Worm (Caenorhabditis elegans) whole organism, L1 larva: ENCODE measurements around the gene dkf-2.

ENCODE experiments used
- C04F5.9 ChIP-seq: sonication (generic microtip); optimal IDR thresholded peaks from 2 replicates; lab custom pipeline; 2016; ENCODE audit warnings: missing genetic modification characterization, missing compliant biosample characterization
- C16A3.4 ChIP-seq: fragments of 150-350 bp; optimal IDR thresholded peaks from 2 replicates; lab custom pipeline; 2014; ENCODE audit warnings: missing biosample characterization, missing genetic modification characterization
- C34B4.2 ChIP-seq: sonication (generic microtip); optimal IDR thresholded peaks from 2 replicates; lab custom pipeline; 2017; ENCODE audit warnings: mild to moderate bottlenecking, missing genetic modification characterization, missing compliant biosample characterization
- F16B12.6 ChIP-seq: fragments of 150-350 bp; optimal IDR thresholded peaks from 2 replicates; lab custom pipeline; 2014; ENCODE audit warnings: missing biosample characterization, missing genetic modification characterization
- aha-1 ChIP-seq: fragments of 150-350 bp; optimal IDR thresholded peaks from 2 replicates; lab custom pipeline; 2014; ENCODE audit warnings: missing biosample characterization, missing genetic modification characterization
- ama-1 ChIP-seq: fragments of 150-350 bp; optimal IDR thresholded peaks from 2 replicates; lab custom pipeline; 2014
- blmp-1 ChIP-seq: fragments of 150-350 bp; optimal IDR thresholded peaks from 2 replicates; lab custom pipeline; 2014; ENCODE audit warnings: missing biosample characterization, missing genetic modification characterization
- ceh-82 ChIP-seq, 3 experiments: fragments of 150-350 bp in 1 of 3; sonication (generic microtip) in 2 of 3; optimal IDR thresholded peaks; 2 replicates each; lab custom pipeline; 2014 to 2017; ENCODE audit warnings: missing biosample characterization in 3 of 3, missing genetic modification characterization in 3 of 3
- dsc-1 ChIP-seq: sonication (generic microtip); optimal IDR thresholded peaks from 2 replicates; lab custom pipeline; 2016; ENCODE audit warnings: mild to moderate bottlenecking, missing genetic modification characterization, missing compliant biosample characterization
- efl-1 ChIP-seq, 4 experiments: fragments of 150-350 bp; optimal IDR thresholded peaks in 3 of 4; peaks in 1 of 4; 1 replicate in 1 of 4; 2 replicates in 3 of 4; lab custom pipeline; 2014; ENCODE audit warnings: missing biosample characterization in 2 of 4, missing genetic modification characterization in 2 of 4, missing genetic modification reagents in 2 of 4
- efl-3 ChIP-seq: fragments of 200-800 bp; sonication (Bioruptor generic); optimal IDR thresholded peaks from 2 replicates; lab custom pipeline; 2018; ENCODE audit warnings: mild to moderate bottlenecking, missing genetic modification characterization, missing compliant biosample characterization
- egl-13 ChIP-seq: sonication (generic microtip); optimal IDR thresholded peaks from 2 replicates; lab custom pipeline; 2016; ENCODE audit warnings: missing genotype, missing genetic modification reagents, missing genetic modification characterization, missing compliant biosample characterization
- elt-2 ChIP-seq: sonication (generic microtip); optimal IDR thresholded peaks from 2 replicates; lab custom pipeline; 2016; ENCODE audit warnings: missing genetic modification characterization, mild to moderate bottlenecking, inconsistent platforms, missing compliant biosample characterization, missing genetic modification reagents
- fkh-10 ChIP-seq: sonication (generic microtip); optimal IDR thresholded peaks from 2 replicates; lab custom pipeline; 2017; ENCODE audit warnings: missing biosample characterization, missing genetic modification reagents, missing genetic modification characterization
- lin-14 ChIP-seq: fragments of 200-800 bp; sonication (Bioruptor generic); optimal IDR thresholded peaks from 2 replicates; lab custom pipeline; 2018; ENCODE audit warnings: mild to moderate bottlenecking, missing genetic modification characterization, moderate library complexity, missing compliant biosample characterization
- lin-35 ChIP-seq, 2 experiments: fragments of 150-350 bp; optimal IDR thresholded peaks; 2 replicates each; lab custom pipeline; 2014; ENCODE audit warnings: missing biosample characterization in 2 of 2, missing genetic modification characterization in 2 of 2, missing genetic modification reagents in 2 of 2
- mef-2 ChIP-seq: fragments of 150-350 bp; optimal IDR thresholded peaks from 2 replicates; lab custom pipeline; 2014; ENCODE audit warnings: missing biosample characterization, missing genetic modification characterization
- mep-1 ChIP-seq: fragments of 150-350 bp; optimal IDR thresholded peaks from 2 replicates; lab custom pipeline; 2014; ENCODE audit warnings: missing biosample characterization, missing genetic modification characterization
- nhr-19 ChIP-seq: fragments of 200-800 bp; sonication (Bioruptor generic); conservative IDR thresholded peaks from 2 replicates; pipeline ENCODE4 v1.3.6; 2022; ENCODE audit warnings: missing genetic modification characterization, missing compliant biosample characterization
- nhr-237 ChIP-seq: fragments of 150-350 bp; optimal IDR thresholded peaks from 2 replicates; lab custom pipeline; 2014; ENCODE audit warnings: missing biosample characterization, missing genetic modification characterization
- nhr-28 ChIP-seq: fragments of 150-350 bp; optimal IDR thresholded peaks from 2 replicates; lab custom pipeline; 2014; ENCODE audit warnings: missing biosample characterization, missing genetic modification characterization
- nhr-47 ChIP-seq: sonication (generic microtip); optimal IDR thresholded peaks from 2 replicates; lab custom pipeline; 2016; ENCODE audit warnings: mild to moderate bottlenecking, missing genetic modification characterization, moderate library complexity, missing compliant biosample characterization
- nhr-76 ChIP-seq: sonication (generic microtip); optimal IDR thresholded peaks from 2 replicates; lab custom pipeline; 2017; ENCODE audit warnings: missing biosample characterization, missing genetic modification characterization
- nhr-85 ChIP-seq: sonication (generic microtip); peaks from one replicate; lab custom pipeline; 2016; ENCODE audit warnings: missing genetic modification characterization, inconsistent platforms, missing compliant biosample characterization
- pag-3 ChIP-seq: sonication (generic microtip); optimal IDR thresholded peaks from 2 replicates; lab custom pipeline; 2017; ENCODE audit warnings: missing genetic modification characterization, mild to moderate bottlenecking, missing compliant biosample characterization, antibody characterized with exemption, borderline replicate concordance; ENCODE audit not compliant: insufficient read depth
- pax-3 ChIP-seq: fragments of 200-800 bp; sonication (Bioruptor generic); optimal IDR thresholded peaks from 2 replicates; lab custom pipeline; 2018; ENCODE audit warnings: mild to moderate bottlenecking, missing genetic modification characterization, moderate library complexity, missing compliant biosample characterization
- rnt-1 ChIP-seq: sonication (generic microtip); optimal IDR thresholded peaks from 2 replicates; lab custom pipeline; 2016; ENCODE audit warnings: mild to moderate bottlenecking, missing genetic modification characterization, moderate library complexity, missing compliant biosample characterization
- skn-1 ChIP-seq: fragments of 150-350 bp; optimal IDR thresholded peaks from 2 replicates; lab custom pipeline; 2014; ENCODE audit warnings: missing biosample characterization, missing genetic modification characterization
- snu-23 ChIP-seq: sonication (generic microtip); optimal IDR thresholded peaks from 2 replicates; lab custom pipeline; 2016; ENCODE audit warnings: missing genetic modification characterization, missing compliant biosample characterization
- tlp-1 ChIP-seq: fragments of 150-350 bp; optimal IDR thresholded peaks from 2 replicates; lab custom pipeline; 2014; ENCODE audit warnings: missing biosample characterization, missing genetic modification characterization
- unc-30 ChIP-seq: sonication (generic microtip); optimal IDR thresholded peaks from 2 replicates; lab custom pipeline; 2017; ENCODE audit warnings: missing biosample characterization, missing genetic modification characterization
- unc-62 ChIP-seq: fragments of 150-350 bp; optimal IDR thresholded peaks from 2 replicates; lab custom pipeline; 2014; ENCODE audit warnings: missing biosample characterization, missing genetic modification reagents, missing genetic modification characterization
- unc-98 ChIP-seq: fragments of 200-800 bp; sonication (Bioruptor generic); IDR thresholded peaks from 2 replicates; pipeline ENCODE4 v1.3.6; 2022; ENCODE audit warnings: missing genetic modification characterization, missing compliant biosample characterization
- zag-1 ChIP-seq: fragments of 150-350 bp; optimal IDR thresholded peaks from 2 replicates; lab custom pipeline; 2014; ENCODE audit warnings: missing biosample characterization, missing genetic modification characterization
- ztf-11 ChIP-seq, 2 experiments: sonication (generic microtip); optimal IDR thresholded peaks; 2 replicates each; lab custom pipeline; 2016 to 2017; ENCODE audit warnings: missing genetic modification characterization in 2 of 2, missing biosample characterization in 1 of 2, missing compliant biosample characterization in 1 of 2

Gene dkf-2

DNA sequence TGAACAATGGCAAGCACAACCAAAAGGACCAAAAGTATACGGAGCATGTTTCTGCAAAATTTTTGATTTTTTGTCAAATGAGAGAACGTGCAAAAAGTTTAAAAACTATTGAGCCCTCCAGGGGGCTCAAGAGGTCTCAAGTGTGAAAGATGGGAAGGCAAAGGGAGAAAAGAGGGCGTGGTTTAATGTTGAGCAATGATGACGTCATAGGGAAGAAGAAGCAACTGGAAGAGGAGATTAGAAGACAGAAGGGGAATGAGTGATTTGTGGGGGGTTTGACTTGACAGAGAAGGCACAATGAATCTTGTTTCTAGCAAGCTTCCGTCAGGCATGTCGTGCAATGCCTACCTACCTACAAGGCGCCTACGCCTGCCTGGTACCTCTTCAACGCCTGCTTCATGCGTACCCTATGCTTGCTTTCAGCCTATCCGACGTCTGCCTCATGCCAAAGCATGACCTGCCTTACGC lies 73.9 kb downstream of the dkf-2 start, which contains the start of gene T20B3.14:
Gene T20B3.14, minus strand, starts transcription at position 51 of the 468 bp plus-strand sequence.
- TF ChIP-seq lin-14 = peak; percentile 22
- TF ChIP-seq F16B12.6 (tag; lab: Kevin White, UChicago) = no peak

ce11 chrV:16827485-16827884 lies 80.1 kb downstream of the dkf-2 start, which contains the start of gene srh-216:
srh-216 (minus strand) TSS chrV:16827585.
- TF ChIP-seq unc-98 (GFP tag; lab: Robert Waterston, UW) = no peak
- no peak for TF ChIP-seq nhr-47
- TF ChIP-seq ama-1 (lab: Kevin White, UChicago) = no peak
- TF ChIP-seq zag-1 (tag; lab: Kevin White, UChicago) = no peak
- no peak for TF ChIP-seq C04F5.9 (tag; lab: Kevin White, UChicago)
- no peak for TF ChIP-seq nhr-85 (tag; lab: Kevin White, UChicago)
- no peak for TF ChIP-seq C34B4.2 (tag; lab: Kevin White, UChicago)
- TF ChIP-seq lin-14 = no peak
- no peak for TF ChIP-seq aha-1 (tag; lab: Kevin White, UChicago)
- no peak for TF ChIP-seq pax-3 (tag; lab: Kevin White, UChicago)
- TF ChIP-seq snu-23 (GFP tag; lab: Kevin White, UChicago) = no peak
- TF ChIP-seq ceh-82 (tag; optimal IDR thresholded peaks at IDR 0.05; lab: Kevin White, UChicago) = no peak
- no peak for TF ChIP-seq F16B12.6 (tag; lab: Kevin White, UChicago)
- TF ChIP-seq nhr-237 (tag; lab: Kevin White, UChicago) = no peak
- no peak for TF ChIP-seq ztf-11 (tag; optimal IDR thresholded peaks at IDR 0.05; lab: Kevin White, UChicago)
- no peak for TF ChIP-seq C16A3.4 (tag; lab: Kevin White, UChicago)
- TF ChIP-seq blmp-1 (tag; lab: Kevin White, UChicago) = no peak

DNA sequence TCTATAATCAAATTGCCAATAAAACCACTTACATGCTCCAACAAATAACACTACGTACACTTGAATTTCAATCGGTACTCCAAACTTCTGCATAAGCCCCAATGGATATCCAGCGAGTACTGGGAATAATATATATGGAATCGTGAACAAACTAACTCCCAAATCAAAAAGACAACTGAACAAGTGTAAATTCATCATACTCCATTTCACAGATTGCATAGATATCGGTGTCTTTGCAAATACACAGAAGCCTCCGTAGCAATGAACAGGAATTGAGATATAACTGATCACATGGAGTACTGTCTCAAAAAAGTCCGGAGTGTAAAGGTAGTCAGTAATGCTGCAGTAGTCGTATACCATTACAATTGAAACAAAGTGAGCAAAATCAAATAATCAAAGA lies 82.0 kb downstream of the dkf-2 start, which contains the start of gene srh-214:
Gene srh-214, minus strand, starts transcription at position 360 of the 400 bp plus-strand sequence.
- TF ChIP-seq efl-1 (optimal IDR thresholded peaks at IDR 0.05; lab: Kevin White, UChicago) (no peak), efl-1 (GFP tag; optimal IDR thresholded peaks at IDR 0.05 in 1 of 2; lab: Kevin White, UChicago) (peak in 1 of 2 experiments; percentile 65), zag-1 (tag; lab: Kevin White, UChicago) (no peak), mef-2 (tag; lab: Kevin White, UChicago) (no peak)

DNA sequence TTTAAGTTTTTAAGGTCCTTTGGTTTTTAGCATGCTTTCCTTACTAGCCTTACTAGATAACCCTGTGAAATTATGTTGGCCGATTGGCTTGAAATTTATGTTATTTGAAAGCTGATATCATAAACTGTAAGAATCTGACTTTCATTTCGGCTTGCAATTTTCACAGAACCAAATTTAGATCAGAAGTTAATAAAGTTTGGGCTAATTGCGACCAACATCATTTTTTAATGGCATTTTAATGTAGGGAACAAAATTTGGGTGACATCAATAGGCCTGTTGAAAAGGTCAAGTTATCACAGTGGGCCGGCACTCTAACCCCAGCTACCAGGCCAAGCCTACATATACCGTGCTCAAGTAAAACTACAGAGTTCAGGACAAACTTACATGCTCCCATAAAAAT lies 83.9 kb downstream of the dkf-2 start:
- no peak for TF ChIP-seq elt-2 (tag; lab: Kevin White, UChicago)
- TF ChIP-seq unc-30 (tag; lab: Kevin White, UChicago) = no peak
- TF ChIP-seq nhr-237 (tag; lab: Kevin White, UChicago) = no peak
- no peak for TF ChIP-seq mep-1 (tag; lab: Kevin White, UChicago)
- no peak for TF ChIP-seq lin-35 (GFP tag; optimal IDR thresholded peaks at IDR 0.05; lab: Kevin White, UChicago)
- no peak for TF ChIP-seq fkh-10 (GFP tag; lab: Kevin White, UChicago)
- TF ChIP-seq tlp-1 = no peak
- no peak for TF ChIP-seq unc-62 (GFP tag; lab: Kevin White, UChicago)
- TF ChIP-seq skn-1 (tag; lab: Kevin White, UChicago) = no peak
- TF ChIP-seq dsc-1 (tag; lab: Kevin White, UChicago) = no peak
- TF ChIP-seq nhr-28 = no peak
- TF ChIP-seq egl-13 (tag; lab: Kevin White, UChicago) = no peak
- TF ChIP-seq efl-3 (GFP tag; lab: Kevin White, UChicago) = no peak
- TF ChIP-seq pag-3 (tag; lab: Kevin White, UChicago) = no peak
- TF ChIP-seq rnt-1 (tag; lab: Kevin White, UChicago) = no peak
- no peak for TF ChIP-seq zag-1 (tag; lab: Kevin White, UChicago)
- no peak for TF ChIP-seq nhr-76
- TF ChIP-seq ceh-82 (tag; optimal IDR thresholded peaks at IDR 0.05; lab: Kevin White, UChicago) = no peak
- no peak for TF ChIP-seq nhr-19 (GFP tag; lab: Robert Waterston, UW)
